Fruit fly (Drosophila melanogaster): ENCODE measurements around the gene sdt.

Gene sdt

dm6 chrX:8242298-8242697 lies 63.9 kb downstream of the sdt start, which contains the start of gene Trxr1 (continued):
- TF ChIP-seq vri (GFP tag; optimal IDR thresholded peaks at IDR 0.05) (peak; percentile 4), CG8319 (GFP tag; optimal IDR thresholded peaks at IDR 0.05) (no peak), cyc (GFP tag; optimal IDR thresholded peaks at IDR 0.05) (no peak), achi (GFP tag; optimal IDR thresholded peaks at IDR 0.05) (no peak), spab (GFP tag; optimal IDR thresholded peaks at IDR 0.05) (no peak), CG3919 (GFP tag; optimal IDR thresholded peaks at IDR 0.05) (no peak), Ets21C (GFP tag; optimal IDR thresholded peaks at IDR 0.05) (no peak), fd85E (GFP tag; optimal IDR thresholded peaks at IDR 0.05) (no peak), CG6276 (GFP tag; optimal IDR thresholded peaks at IDR 0.05) (no peak), CG6854 (GFP tag; optimal IDR thresholded peaks at IDR 0.05) (no peak), CG11762 (GFP tag; optimal IDR thresholded peaks at IDR 0.05; ENCODE audit: insufficient read depth) (no peak), Hr38 (GFP tag; optimal IDR thresholded peaks at IDR 0.05) (no peak), CG6808 (GFP tag; optimal IDR thresholded peaks at IDR 0.05) (no peak), Sox14 (GFP tag; optimal IDR thresholded peaks at IDR 0.05) (peak; percentile 35), CG34406 (GFP tag; optimal IDR thresholded peaks at IDR 0.05) (no peak), CG8119 (GFP tag; IDR thresholded peaks at IDR 0.05) (no peak)

- TF ChIP-seq vri (GFP tag; optimal IDR thresholded peaks at IDR 0.05) (peak; percentile 65), CG9139 (GFP tag; optimal IDR thresholded peaks at IDR 0.05) (no peak)
Observed at dm6 chrX:8243251-8243650, 64.9 kb downstream of the sdt start.

- TF ChIP-seq CG3032 (tag; optimal IDR thresholded peaks at IDR 0.05) (peak; percentile 27), CG11294 (GFP tag; IDR thresholded peaks at IDR 0.05) (no peak), Smox (GFP tag; optimal IDR thresholded peaks at IDR 0.05) (peak; percentile 59), CG32006 (GFP tag; optimal IDR thresholded peaks at IDR 0.05) (peak; percentile 65), net (GFP tag; optimal IDR thresholded peaks at IDR 0.05) (peak; percentile 28), eg (GFP tag; IDR thresholded peaks at IDR 0.05) (peak; percentile 48; the same call in 1 of the 3 replicates), topi (GFP tag; optimal IDR thresholded peaks at IDR 0.05) (peak; percentile 65), CG34406 (GFP tag; optimal IDR thresholded peaks at IDR 0.05) (peak; percentile 50), pdm3 (GFP tag; optimal IDR thresholded peaks at IDR 0.05) (peak; percentile 54), CG31627 (GFP tag; optimal IDR thresholded peaks at IDR 0.05) (peak; percentile 66), CG16779 (tag; optimal IDR thresholded peaks at IDR 0.05) (peak; percentile 13), CG4318 (GFP tag; optimal IDR thresholded peaks at IDR 0.05) (no peak), CG3919 (GFP tag; optimal IDR thresholded peaks at IDR 0.05) (peak; percentile 53), CG8319 (GFP tag; optimal IDR thresholded peaks at IDR 0.05) (no peak), Eip93F (GFP tag; optimal IDR thresholded peaks at IDR 0.05) (no peak), ss (GFP tag; optimal IDR thresholded peaks at IDR 0.05) (peak in 1 of 2 experiments; percentile 14), CG10669 (GFP tag; optimal IDR thresholded peaks at IDR 0.05) (peak; percentile 42), fd59A (GFP tag; optimal IDR thresholded peaks at IDR 0.05) (no peak), salr (GFP tag; optimal IDR thresholded peaks at IDR 0.05) (no peak), fkh (GFP tag; optimal IDR thresholded peaks at IDR 0.05) (no peak), acj6 (GFP tag; optimal IDR thresholded peaks at IDR 0.05) (peak; percentile 48), Lpt (GFP tag; optimal IDR thresholded peaks at IDR 0.05) (no peak), CG1621 (tag; optimal IDR thresholded peaks at IDR 0.05) (no peak), Sox15 (GFP tag; optimal IDR thresholded peaks at IDR 0.05) (peak; percentile 28), CG6792 (GFP tag; optimal IDR thresholded peaks at IDR 0.05) (peak; percentile 58), CG9139 (GFP tag; optimal IDR thresholded peaks at IDR 0.05) (no peak), CG11762 (GFP tag; optimal IDR thresholded peaks at IDR 0.05; ENCODE audit: insufficient read depth) (no peak), vri (GFP tag; optimal IDR thresholded peaks at IDR 0.05) (peak; percentile 69), cyc (GFP tag; optimal IDR thresholded peaks at IDR 0.05) (peak; percentile 53), Sox14 (GFP tag; optimal IDR thresholded peaks at IDR 0.05) (peak; percentile 44), Eip78C (GFP tag) (peak; percentile 92), Blimp-1 (GFP tag; optimal IDR thresholded peaks at IDR 0.05) (peak; percentile 6), Sox102F (GFP tag; optimal IDR thresholded peaks at IDR 0.05) (peak; percentile 63), dsx (GFP tag; optimal IDR thresholded peaks at IDR 0.05; ENCODE audit: poor library complexity, severe bottlenecking) (peak; percentile 22), spab (GFP tag; optimal IDR thresholded peaks at IDR 0.05) (peak; percentile 18), Hr38 (GFP tag; optimal IDR thresholded peaks at IDR 0.05) (no peak), CG6808 (GFP tag; optimal IDR thresholded peaks at IDR 0.05) (peak; percentile 4), Ets21C (GFP tag; optimal IDR thresholded peaks at IDR 0.05) (peak; percentile 35)
Observed at dm6 chrX:8243966-8244895, 65.9 kb downstream of the sdt start, which contains the start of gene sni. sni (minus strand) TSS chrX:8244016.
